Worm (Caenorhabditis elegans): Measurements from ENCODE around the gene T22G5.3.

The T22G5.3 gene

ce11 chrV:13850170-13850569, 30.5 kb upstream of the T22G5.3 start, which contains the start of gene hpx-2:
Gene hpx-2 (plus strand): TSS chrV:13850470.
- TF ChIP-seq F13C5.2 (tag; optimal IDR thresholded peaks at IDR 0.05) (no peak), scrt-1 (GFP tag; IDR thresholded peaks at IDR 0.05) (no peak), hnd-1 (tag; optimal IDR thresholded peaks at IDR 0.05) (no peak), ets-7 (tag; optimal IDR thresholded peaks at IDR 0.05) (no peak), flt-1 (GFP tag; IDR thresholded peaks at IDR 0.05) (no peak), sea-1 (GFP tag; conservative IDR thresholded peaks at IDR 0.05) (no peak), tbx-37 (GFP tag; conservative IDR thresholded peaks at IDR 0.05) (no peak), hmg-4 (GFP tag; optimal IDR thresholded peaks at IDR 0.05) (no peak), tra-4 (tag; optimal IDR thresholded peaks at IDR 0.05) (no peak), ama-1 (optimal IDR thresholded peaks at IDR 0.05) (no peak), B0310.2 (tag; optimal IDR thresholded peaks at IDR 0.05) (no peak), pes-1 (GFP tag; IDR thresholded peaks at IDR 0.05) (no peak), tbx-11 (GFP tag; IDR thresholded peaks at IDR 0.05) (no peak), ceh-36 (tag; optimal IDR thresholded peaks at IDR 0.05) (no peak), hmbx-1 (tag; optimal IDR thresholded peaks at IDR 0.05) (no peak), aly-1 (tag; optimal IDR thresholded peaks at IDR 0.05) (no peak), ceh-13 (GFP tag; optimal IDR thresholded peaks at IDR 0.05) (no peak)

DNA sequence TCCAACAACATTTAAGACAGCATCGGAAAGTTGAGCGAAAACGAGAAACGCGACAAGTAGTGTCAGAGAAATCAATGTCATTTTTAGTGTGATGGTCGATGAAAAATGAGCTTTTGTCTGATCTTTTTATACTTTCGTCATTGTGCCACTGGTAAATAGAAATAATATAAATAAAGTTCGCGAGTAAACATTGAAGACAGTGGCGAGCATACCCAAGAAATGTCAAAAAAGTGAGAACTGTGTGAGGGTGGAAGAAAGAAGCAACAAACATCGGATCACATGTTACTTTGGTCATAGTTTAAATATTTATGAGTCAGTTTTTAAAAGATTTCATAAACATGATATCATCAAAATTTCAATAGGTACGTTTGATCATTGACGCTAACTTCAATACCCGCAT, 26.4 kb upstream of the T22G5.3 start, which contains the start of gene ttr-21:
TSS of gene ttr-21 (minus strand) at position 100 of the 400 bp plus-strand sequence.
- no peak for TF ChIP-seq F13C5.2 (tag; optimal IDR thresholded peaks at IDR 0.05)
- no peak for TF ChIP-seq ets-7 (tag; optimal IDR thresholded peaks at IDR 0.05)
- no peak for TF ChIP-seq tbx-11 (GFP tag; IDR thresholded peaks at IDR 0.05)
- TF ChIP-seq scrt-1 (GFP tag; IDR thresholded peaks at IDR 0.05): no peak
- no peak for TF ChIP-seq hmg-4 (GFP tag; optimal IDR thresholded peaks at IDR 0.05)

- TF ChIP-seq flt-1 (GFP tag; IDR thresholded peaks at IDR 0.05) (no peak), tbx-37 (GFP tag; conservative IDR thresholded peaks at IDR 0.05) (no peak), tra-4 (tag; optimal IDR thresholded peaks at IDR 0.05) (no peak), ama-1 (optimal IDR thresholded peaks at IDR 0.05) (no peak), hmg-4 (GFP tag; optimal IDR thresholded peaks at IDR 0.05) (no peak), sea-1 (GFP tag; conservative IDR thresholded peaks at IDR 0.05) (no peak), pes-1 (GFP tag; IDR thresholded peaks at IDR 0.05) (no peak), ets-7 (tag; optimal IDR thresholded peaks at IDR 0.05) (no peak), B0310.2 (tag; optimal IDR thresholded peaks at IDR 0.05) (no peak), tbx-11 (GFP tag; IDR thresholded peaks at IDR 0.05) (no peak), hnd-1 (tag; optimal IDR thresholded peaks at IDR 0.05) (no peak), F13C5.2 (tag; optimal IDR thresholded peaks at IDR 0.05) (no peak), aly-1 (tag; optimal IDR thresholded peaks at IDR 0.05) (no peak), ceh-13 (GFP tag; optimal IDR thresholded peaks at IDR 0.05) (no peak)
Measured at ce11 chrV:13856376-13856775, 24.3 kb upstream of the T22G5.3 start, which contains the start of gene srx-134. Gene srx-134 (minus strand): TSS chrV:13856476.

- TF ChIP-seq scrt-1 (GFP tag; IDR thresholded peaks at IDR 0.05) (no peak), sea-1 (GFP tag; conservative IDR thresholded peaks at IDR 0.05) (no peak), pes-1 (GFP tag; IDR thresholded peaks at IDR 0.05) (no peak), tra-4 (tag; optimal IDR thresholded peaks at IDR 0.05) (no peak), hmg-4 (GFP tag; optimal IDR thresholded peaks at IDR 0.05) (no peak), F13C5.2 (tag; optimal IDR thresholded peaks at IDR 0.05) (no peak), hnd-1 (tag; optimal IDR thresholded peaks at IDR 0.05) (no peak), ceh-13 (GFP tag; optimal IDR thresholded peaks at IDR 0.05) (no peak), ama-1 (optimal IDR thresholded peaks at IDR 0.05) (no peak), ets-7 (tag; optimal IDR thresholded peaks at IDR 0.05) (no peak), B0310.2 (tag; optimal IDR thresholded peaks at IDR 0.05) (no peak), tbx-37 (GFP tag; conservative IDR thresholded peaks at IDR 0.05) (no peak), flt-1 (GFP tag; IDR thresholded peaks at IDR 0.05) (no peak), aly-1 (tag; optimal IDR thresholded peaks at IDR 0.05) (no peak), ceh-36 (tag; optimal IDR thresholded peaks at IDR 0.05) (no peak), tbx-11 (GFP tag; IDR thresholded peaks at IDR 0.05) (no peak), hmbx-1 (tag; optimal IDR thresholded peaks at IDR 0.05) (no peak)
Measured at ce11 chrV:13857132-13857531, 23.6 kb upstream of the T22G5.3 start, which contains the start of gene srx-136. Gene srx-136 (plus strand): TSS chrV:13857432.

DNA sequence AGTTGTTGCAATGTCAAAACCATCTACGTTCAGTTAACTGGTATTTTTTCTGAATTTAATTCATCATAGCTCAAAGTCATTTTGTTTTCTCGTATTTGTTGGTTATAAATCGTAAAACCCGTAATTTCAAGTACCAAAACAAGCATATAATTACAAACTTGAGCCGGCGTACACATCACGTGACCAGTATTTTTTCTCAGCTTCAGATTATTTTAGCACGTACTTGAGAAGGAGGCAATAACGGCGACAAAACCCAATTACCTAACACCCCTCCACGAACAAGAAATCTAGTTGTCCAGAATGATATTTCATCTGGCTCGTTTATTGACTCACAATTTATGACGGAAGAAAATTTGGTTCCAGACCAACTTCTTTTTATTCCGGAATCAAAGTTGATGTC, 21.8 kb upstream of the T22G5.3 start, which contains the start of gene srx-135:
TSS of gene srx-135 (plus strand) at position 301 of the 400 bp plus-strand sequence.
- TF ChIP-seq sea-1 (GFP tag; conservative IDR thresholded peaks at IDR 0.05) (no peak), tbx-11 (GFP tag; IDR thresholded peaks at IDR 0.05) (no peak), flt-1 (GFP tag; IDR thresholded peaks at IDR 0.05) (no peak), F13C5.2 (tag; optimal IDR thresholded peaks at IDR 0.05) (no peak), aly-1 (tag; optimal IDR thresholded peaks at IDR 0.05) (no peak), ets-7 (tag; optimal IDR thresholded peaks at IDR 0.05) (no peak), scrt-1 (GFP tag; IDR thresholded peaks at IDR 0.05) (no peak), hmbx-1 (tag; optimal IDR thresholded peaks at IDR 0.05) (no peak), hnd-1 (tag; optimal IDR thresholded peaks at IDR 0.05) (no peak), pes-1 (GFP tag; IDR thresholded peaks at IDR 0.05) (no peak), ceh-13 (GFP tag; optimal IDR thresholded peaks at IDR 0.05) (no peak), tra-4 (tag; optimal IDR thresholded peaks at IDR 0.05) (no peak), B0310.2 (tag; optimal IDR thresholded peaks at IDR 0.05) (no peak), ceh-36 (tag; optimal IDR thresholded peaks at IDR 0.05) (no peak), hmg-4 (GFP tag; optimal IDR thresholded peaks at IDR 0.05) (no peak), ama-1 (optimal IDR thresholded peaks at IDR 0.05) (no peak), tbx-37 (GFP tag; conservative IDR thresholded peaks at IDR 0.05) (no peak)

DNA sequence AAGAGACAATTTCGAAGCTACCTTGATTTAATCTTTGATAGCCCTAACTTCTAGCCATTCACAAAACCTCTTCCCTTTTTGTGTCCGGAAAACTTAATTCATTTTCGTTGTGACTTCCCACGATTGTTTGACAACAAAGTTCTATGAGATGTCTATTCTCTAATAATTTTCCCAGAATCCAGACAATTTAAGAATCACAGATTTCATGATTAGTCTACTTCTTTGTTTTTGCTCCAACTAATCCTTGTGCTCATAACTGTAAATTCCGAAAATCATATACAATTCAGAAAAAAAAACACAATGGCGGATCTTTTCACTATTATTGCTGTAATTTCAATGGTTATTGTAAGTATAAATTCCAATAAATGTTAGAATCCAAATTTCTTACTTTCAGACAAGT, 18.2 kb upstream of the T22G5.3 start, which contains the start of gene srx-137:
TSS of gene srx-137 (plus strand) at position 301 of the 400 bp plus-strand sequence.
- TF ChIP-seq tbx-37 (GFP tag; conservative IDR thresholded peaks at IDR 0.05) (no peak), scrt-1 (GFP tag; IDR thresholded peaks at IDR 0.05) (no peak), hmg-4 (GFP tag; optimal IDR thresholded peaks at IDR 0.05) (no peak), hmbx-1 (tag; optimal IDR thresholded peaks at IDR 0.05) (no peak), ama-1 (optimal IDR thresholded peaks at IDR 0.05) (no peak), sea-1 (GFP tag; conservative IDR thresholded peaks at IDR 0.05) (no peak), ets-7 (tag; optimal IDR thresholded peaks at IDR 0.05) (no peak), pes-1 (GFP tag; IDR thresholded peaks at IDR 0.05) (no peak), ceh-36 (tag; optimal IDR thresholded peaks at IDR 0.05) (no peak), F13C5.2 (tag; optimal IDR thresholded peaks at IDR 0.05) (no peak), aly-1 (tag; optimal IDR thresholded peaks at IDR 0.05) (no peak), flt-1 (GFP tag; IDR thresholded peaks at IDR 0.05) (no peak), ceh-13 (GFP tag; optimal IDR thresholded peaks at IDR 0.05) (no peak), hnd-1 (tag; optimal IDR thresholded peaks at IDR 0.05) (no peak), tbx-11 (GFP tag; IDR thresholded peaks at IDR 0.05) (no peak), tra-4 (tag; optimal IDR thresholded peaks at IDR 0.05) (no peak)

ce11 chrV:13863700-13864099, 17.0 kb upstream of the T22G5.3 start:
- TF ChIP-seq ceh-13 (GFP tag; optimal IDR thresholded peaks at IDR 0.05) (no peak), tra-4 (tag; optimal IDR thresholded peaks at IDR 0.05) (no peak), sea-1 (GFP tag; conservative IDR thresholded peaks at IDR 0.05) (no peak), pes-1 (GFP tag; IDR thresholded peaks at IDR 0.05) (no peak), B0310.2 (tag; optimal IDR thresholded peaks at IDR 0.05) (no peak)
